Worm (Caenorhabditis elegans) whole organism, young adult: ENCODE results near the gene fbxa-74.

ENCODE experiments used
- B0336.3 ChIP-seq: fragments of 200-800 bp; sonication (Bioruptor generic); IDR thresholded peaks from 2 replicates; pipeline ENCODE4 v1.3.6; 2022; ENCODE audit warnings: missing genetic modification characterization, missing compliant biosample characterization
- F22D6.2 ChIP-seq: sonication (generic microtip); optimal IDR thresholded peaks from 2 replicates; lab custom pipeline; 2016; ENCODE audit warnings: mild to moderate bottlenecking, missing genetic modification characterization, missing compliant biosample characterization
- F23B12.7 ChIP-seq: sonication (generic microtip); optimal IDR thresholded peaks from 2 replicates; lab custom pipeline; 2017; ENCODE audit warnings: missing genetic modification characterization, mild to moderate bottlenecking, missing compliant biosample characterization, antibody characterized with exemption, moderate library complexity; ENCODE audit not compliant: insufficient read depth
- F49E8.2 ChIP-seq: sonication (generic microtip); optimal IDR thresholded peaks from 3 replicates; lab custom pipeline; 2017; ENCODE audit warnings: missing genetic modification characterization, mild to moderate bottlenecking, missing compliant biosample characterization, antibody characterized with exemption, moderate library complexity; ENCODE audit not compliant: insufficient read depth
- F52B5.7 ChIP-seq: sonication (generic microtip); optimal IDR thresholded peaks from 2 replicates; lab custom pipeline; 2016; ENCODE audit warnings: mild to moderate bottlenecking, missing genetic modification characterization, missing compliant biosample characterization
- F57A8.1 ChIP-seq: fragments of 200-800 bp; sonication (Bioruptor generic); optimal IDR thresholded peaks from 2 replicates; lab custom pipeline; 2018; ENCODE audit warnings: mild to moderate bottlenecking, missing genetic modification characterization, moderate library complexity, missing compliant biosample characterization
- K11D2.4 ChIP-seq: fragments of 200-800 bp; sonication (Bioruptor generic); IDR thresholded peaks from 2 replicates; pipeline ENCODE4 v1.3.6; 2022; ENCODE audit warnings: missing genetic modification reagents, missing genetic modification characterization, missing compliant biosample characterization
- K12H6.12 ChIP-seq: fragments of 200-800 bp; sonication (Bioruptor generic); optimal IDR thresholded peaks from 2 replicates; lab custom pipeline; 2018; ENCODE audit warnings: mild to moderate bottlenecking, missing genetic modification characterization, missing compliant biosample characterization
- Y67H2A.10 ChIP-seq: fragments of 200-800 bp; sonication (Bioruptor generic); conservative IDR thresholded peaks from 2 replicates; pipeline ENCODE4 v1.3.6; 2022; ENCODE audit warnings: missing genetic modification reagents, missing genetic modification characterization, missing compliant biosample characterization
- ZK185.1 ChIP-seq: sonication (generic microtip); optimal IDR thresholded peaks from 2 replicates; lab custom pipeline; 2016; ENCODE audit warnings: mild to moderate bottlenecking, missing genetic modification characterization, missing compliant biosample characterization; ENCODE audit not compliant: poor library complexity, severe bottlenecking
- akir-1 ChIP-seq: fragments of 200-800 bp; sonication (Bioruptor generic); optimal IDR thresholded peaks from 2 replicates; lab custom pipeline; 2018; ENCODE audit warnings: mild to moderate bottlenecking, missing genetic modification characterization, moderate library complexity, missing compliant biosample characterization
- attf-5 ChIP-seq: fragments of 200-800 bp; sonication (Bioruptor generic); optimal IDR thresholded peaks from 2 replicates; lab custom pipeline; 2018; ENCODE audit warnings: mild to moderate bottlenecking, missing genetic modification characterization, missing compliant biosample characterization
- attf-6 ChIP-seq: fragments of 200-800 bp; sonication (Bioruptor generic); IDR thresholded peaks from 2 replicates; pipeline ENCODE4 v1.3.6; 2022; ENCODE audit warnings: missing genetic modification reagents, missing genetic modification characterization, missing compliant biosample characterization
- bed-1 ChIP-seq: fragments of 200-800 bp; sonication (Bioruptor generic); IDR thresholded peaks from 2 replicates; pipeline ENCODE4 v1.3.6; 2022; ENCODE audit warnings: missing genetic modification reagents, missing genetic modification characterization, missing compliant biosample characterization
- ccch-3 ChIP-seq: fragments of 200-800 bp; sonication (Bioruptor generic); optimal IDR thresholded peaks from 2 replicates; lab custom pipeline; 2018; ENCODE audit warnings: mild to moderate bottlenecking, missing genetic modification characterization, missing compliant biosample characterization
- cebp-2 ChIP-seq: fragments of 200-800 bp; sonication (Bioruptor generic); IDR thresholded peaks from 2 replicates; pipeline ENCODE4 v1.3.6; 2022; ENCODE audit warnings: missing genetic modification characterization, missing compliant biosample characterization
- ceh-100 ChIP-seq: fragments of 200-800 bp; sonication (Bioruptor generic); IDR thresholded peaks from 2 replicates; pipeline ENCODE4 v1.3.6; 2022; ENCODE audit warnings: missing genetic modification reagents, missing genetic modification characterization, missing compliant biosample characterization
- ceh-27 ChIP-seq: fragments of 200-800 bp; sonication (Bioruptor generic); optimal IDR thresholded peaks from 2 replicates; lab custom pipeline; 2018; ENCODE audit warnings: mild to moderate bottlenecking, missing genetic modification characterization, moderate library complexity, missing compliant biosample characterization
- chd-7 ChIP-seq: sonication (generic microtip); optimal IDR thresholded peaks from 2 replicates; lab custom pipeline; 2016; ENCODE audit warnings: mild to moderate bottlenecking, missing genetic modification characterization, moderate library complexity, missing compliant biosample characterization
- die-1 ChIP-seq: sonication (generic microtip); optimal IDR thresholded peaks from 2 replicates; lab custom pipeline; 2016; ENCODE audit warnings: missing genotype, mild to moderate bottlenecking, missing genetic modification characterization, missing compliant biosample characterization
- dox-1 ChIP-seq: fragments of 200-800 bp; sonication (Bioruptor generic); IDR thresholded peaks from 2 replicates; pipeline ENCODE4 v1.3.6; 2022; ENCODE audit warnings: missing genetic modification reagents, missing genetic modification characterization, missing compliant biosample characterization
- egl-18 ChIP-seq: fragments of 200-800 bp; sonication (Bioruptor generic); IDR thresholded peaks from 2 replicates; pipeline ENCODE4 v1.3.6; 2022; ENCODE audit warnings: missing genetic modification reagents, missing genetic modification characterization, missing compliant biosample characterization
- egl-44 ChIP-seq: fragments of 200-800 bp; sonication (Bioruptor generic); IDR thresholded peaks from 2 replicates; pipeline ENCODE4 v1.3.6; 2022; ENCODE audit warnings: missing genetic modification reagents, missing genetic modification characterization, missing compliant biosample characterization
- egrh-3 ChIP-seq: fragments of 200-800 bp; sonication (Bioruptor generic); IDR thresholded peaks from 2 replicates; pipeline ENCODE4 v1.3.6; 2022; ENCODE audit warnings: missing genetic modification reagents, missing genetic modification characterization, missing compliant biosample characterization
- gei-17 ChIP-seq: fragments of 200-800 bp; sonication (Bioruptor generic); optimal IDR thresholded peaks from 2 replicates; lab custom pipeline; 2018; ENCODE audit warnings: mild to moderate bottlenecking, missing genetic modification characterization, missing compliant biosample characterization
- hmg-20 ChIP-seq: fragments of 200-800 bp; sonication (Bioruptor generic); IDR thresholded peaks from 2 replicates; pipeline ENCODE4 v1.3.6; 2022; ENCODE audit warnings: missing genetic modification reagents, missing genetic modification characterization, missing compliant biosample characterization
- hrde-1 ChIP-seq: sonication (generic microtip); optimal IDR thresholded peaks from 2 replicates; lab custom pipeline; 2016; ENCODE audit warnings: missing genetic modification characterization, mild to moderate bottlenecking, missing compliant biosample characterization, moderate library complexity, missing genotype, missing genetic modification reagents, borderline replicate concordance
- lag-1 ChIP-seq: fragments of 200-800 bp; sonication (Bioruptor generic); IDR thresholded peaks from 2 replicates; pipeline ENCODE4 v1.3.6; 2022; ENCODE audit warnings: missing genetic modification reagents, missing genetic modification characterization, missing compliant biosample characterization
- let-526 ChIP-seq: fragments of 200-800 bp; sonication (Bioruptor generic); IDR thresholded peaks from 2 replicates; pipeline ENCODE4 v1.3.6; 2022; ENCODE audit warnings: missing genetic modification reagents, missing genetic modification characterization, missing compliant biosample characterization
- lin-35 ChIP-seq, 3 experiments: fragments of 150-350 bp in 2 of 3; sonication (generic microtip) in 1 of 3; optimal IDR thresholded peaks; 2 replicates each; lab custom pipeline; 2014 to 2018; ENCODE audit warnings: missing biosample characterization in 3 of 3, missing genetic modification characterization in 3 of 3, missing genetic modification reagents in 3 of 3
- lin-40 ChIP-seq: sonication (generic microtip); optimal IDR thresholded peaks from 2 replicates; lab custom pipeline; 2016; ENCODE audit warnings: missing genetic modification characterization, mild to moderate bottlenecking, missing compliant biosample characterization, missing genotype, missing genetic modification reagents
- madf-10 ChIP-seq: sonication (generic microtip); optimal IDR thresholded peaks from 2 replicates; lab custom pipeline; 2016; ENCODE audit warnings: mild to moderate bottlenecking, missing genetic modification characterization, missing compliant biosample characterization
- madf-3 ChIP-seq: fragments of 200-800 bp; sonication (Bioruptor generic); IDR thresholded peaks from 2 replicates; pipeline ENCODE4 v1.3.6; 2022; ENCODE audit warnings: missing genetic modification reagents, missing genetic modification characterization, missing compliant biosample characterization
- mel-28 ChIP-seq: sonication (generic microtip); optimal IDR thresholded peaks from 2 replicates; lab custom pipeline; 2016; ENCODE audit warnings: borderline replicate concordance, mild to moderate bottlenecking, missing genetic modification characterization, missing compliant biosample characterization
- nfya-2 ChIP-seq: fragments of 200-800 bp; sonication (Bioruptor generic); IDR thresholded peaks from 2 replicates; pipeline ENCODE4 v1.3.6; 2022; ENCODE audit warnings: missing genetic modification reagents, missing genetic modification characterization, missing compliant biosample characterization
- nhr-27 ChIP-seq: fragments of 200-800 bp; sonication (Bioruptor generic); optimal IDR thresholded peaks from 2 replicates; lab custom pipeline; 2018; ENCODE audit warnings: mild to moderate bottlenecking, missing genetic modification characterization, moderate library complexity, missing compliant biosample characterization
- nhr-90 ChIP-seq: sonication (generic microtip); optimal IDR thresholded peaks from 2 replicates; lab custom pipeline; 2016; ENCODE audit warnings: missing genotype, mild to moderate bottlenecking, missing genetic modification characterization, missing compliant biosample characterization
- pbrm-1 ChIP-seq: fragments of 200-800 bp; sonication (Bioruptor generic); IDR thresholded peaks from 2 replicates; pipeline ENCODE4 v1.3.6; 2022; ENCODE audit warnings: missing genetic modification reagents, missing genetic modification characterization, missing compliant biosample characterization
- pha-4 ChIP-seq: fragments of 150-350 bp; sonication (generic microtip); optimal IDR thresholded peaks from 2 replicates; lab custom pipeline; 2014; ENCODE audit warnings: missing biosample characterization, missing genetic modification reagents, missing genetic modification characterization
- rpc-1 ChIP-seq, 2 experiments: fragments of 150-350 bp in 1 of 2; sonication (generic microtip) in 1 of 2; optimal IDR thresholded peaks; 2 replicates each; lab custom pipeline; 2014 to 2018; ENCODE audit warnings: missing biosample characterization in 1 of 2, missing genetic modification characterization in 1 of 2, missing genetic modification reagents in 1 of 2, missing genotype in 1 of 2
- snpc-3.4 ChIP-seq: sonication (generic microtip); optimal IDR thresholded peaks from 2 replicates; lab custom pipeline; 2017; ENCODE audit warnings: missing genetic modification characterization, mild to moderate bottlenecking, missing compliant biosample characterization, antibody characterized with exemption, moderate library complexity, missing genotype, missing genetic modification reagents
- snpc-4 ChIP-seq, 5 experiments: fragments of 150-350 bp in 1 of 5; sonication (generic microtip) in 4 of 5; optimal IDR thresholded peaks; 2 replicates each; lab custom pipeline; 2014 to 2018; ENCODE audit warnings: missing genetic modification characterization in 5 of 5, missing biosample characterization in 3 of 5, antibody characterized with exemption in 2 of 5, mild to moderate bottlenecking in 2 of 5, missing compliant biosample characterization in 2 of 5, missing genotype in 2 of 5, moderate library complexity in 2 of 5, missing genetic modification reagents in 1 of 5
- tbx-9 ChIP-seq: sonication (generic microtip); optimal IDR thresholded peaks from 2 replicates; lab custom pipeline; 2016; ENCODE audit warnings: borderline replicate concordance, missing genetic modification characterization, inconsistent platforms, missing compliant biosample characterization
- xnd-1 ChIP-seq: sonication (generic microtip); optimal IDR thresholded peaks from 2 replicates; lab custom pipeline; 2016; ENCODE audit warnings: missing genotype, missing genetic modification reagents, missing genetic modification characterization, missing compliant biosample characterization
- ztf-25 ChIP-seq: fragments of 200-800 bp; sonication (Bioruptor generic); IDR thresholded peaks from 2 replicates; pipeline ENCODE4 v1.3.6; 2022; ENCODE audit warnings: missing genetic modification reagents, missing genetic modification characterization, missing compliant biosample characterization
- ztf-26 ChIP-seq: sonication (generic microtip); optimal IDR thresholded peaks from 2 replicates; lab custom pipeline; 2017; ENCODE audit warnings: missing genetic modification characterization, missing compliant biosample characterization
- ztf-3 ChIP-seq: fragments of 200-800 bp; sonication (Bioruptor generic); optimal IDR thresholded peaks from 2 replicates; lab custom pipeline; 2018; ENCODE audit warnings: mild to moderate bottlenecking, missing genetic modification characterization, missing compliant biosample characterization

The fbxa-74 gene

DNA sequence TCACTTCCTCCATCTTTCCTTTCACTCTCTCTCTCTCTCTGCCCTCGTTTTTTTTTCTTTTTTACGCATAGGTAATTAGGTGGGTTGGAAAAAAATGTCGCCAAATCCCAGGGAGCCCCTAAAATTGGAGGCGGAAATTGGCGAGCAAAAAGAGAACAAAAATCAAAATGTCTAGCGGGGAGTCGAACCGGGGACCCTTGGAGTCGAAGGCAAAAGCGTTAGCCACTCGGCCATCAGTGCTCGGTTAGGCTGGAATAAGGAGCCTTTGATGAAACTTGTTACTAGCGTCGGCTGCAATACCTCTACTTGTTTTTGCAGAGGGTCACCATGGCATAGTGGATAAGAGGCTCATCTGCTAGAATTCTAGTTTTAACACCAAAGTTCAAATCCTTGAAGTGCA lies 44.3 kb upstream of the fbxa-74 start (continued):
- TF ChIP-seq lin-35 (GFP tag; optimal IDR thresholded peaks at IDR 0.05; lab: Kevin White, UChicago) = no peak
- no peak for TF ChIP-seq tbx-9 (tag; lab: Kevin White, UChicago)
- no peak for TF ChIP-seq ccch-3 (GFP tag; lab: Kevin White, UChicago)
- TF ChIP-seq nfya-2 (GFP tag; lab: Robert Waterston, UW) = no peak
- TF ChIP-seq ztf-25 (GFP tag; lab: Robert Waterston, UW) = no peak
- no peak for TF ChIP-seq bed-1 (GFP tag; lab: Robert Waterston, UW)
- TF ChIP-seq cebp-2 (GFP tag; lab: Robert Waterston, UW) = no peak
- TF ChIP-seq hrde-1 (tag; lab: Kevin White, UChicago) = no peak
- TF ChIP-seq let-526 (GFP tag; lab: Robert Waterston, UW) = no peak
- no peak for TF ChIP-seq ZK185.1 (tag; lab: Kevin White, UChicago)
- TF ChIP-seq ceh-100 (GFP tag; lab: Robert Waterston, UW) = no peak
- no peak for TF ChIP-seq attf-6 (GFP tag; lab: Robert Waterston, UW)
- TF ChIP-seq rpc-1 (optimal IDR thresholded peaks at IDR 0.05; lab: Kevin White, UChicago) = peak; percentile 60
- peak; percentile 78 for TF ChIP-seq rpc-1 (tag; optimal IDR thresholded peaks at IDR 0.05; lab: Kevin White, UChicago)
- peak; percentile 20 for TF ChIP-seq F57A8.1 (GFP tag; lab: Kevin White, UChicago)
- TF ChIP-seq F49E8.2 = no peak
- TF ChIP-seq K11D2.4 (GFP tag; lab: Robert Waterston, UW) = peak; percentile 16; the same call in 1 of the 2 replicates
- no peak for TF ChIP-seq ztf-3 (GFP tag; lab: Kevin White, UChicago)
- no peak for TF ChIP-seq xnd-1 (tag; lab: Kevin White, UChicago)
- no peak for TF ChIP-seq egrh-3 (GFP tag; lab: Robert Waterston, UW)
- no peak for TF ChIP-seq mel-28 (tag; lab: Kevin White, UChicago)
- TF ChIP-seq snpc-4 (GFP tag; optimal IDR thresholded peaks at IDR 0.05; lab: Kevin White, UChicago) = no peak
- TF ChIP-seq snpc-4 (tag; optimal IDR thresholded peaks at IDR 0.05; lab: Kevin White, UChicago) = no peak
- no peak for TF ChIP-seq egl-44 (GFP tag; lab: Robert Waterston, UW)
- TF ChIP-seq F52B5.7 (tag; lab: Kevin White, UChicago) = no peak
- TF ChIP-seq egl-18 (GFP tag; lab: Robert Waterston, UW) = no peak
- no peak for TF ChIP-seq nhr-27 (tag; lab: Kevin White, UChicago)
- TF ChIP-seq lag-1 (GFP tag; lab: Robert Waterston, UW) = no peak
- no peak for TF ChIP-seq F22D6.2 (tag; lab: Kevin White, UChicago)
- no peak for TF ChIP-seq B0336.3 (GFP tag; lab: Robert Waterston, UW)
- no peak for TF ChIP-seq ztf-26 (tag; lab: Kevin White, UChicago)
- TF ChIP-seq attf-5 (GFP tag; lab: Kevin White, UChicago) = no peak
- TF ChIP-seq gei-17 (GFP tag; lab: Kevin White, UChicago) = no peak
- TF ChIP-seq chd-7 = peak; percentile 22
- no peak for TF ChIP-seq Y67H2A.10 (GFP tag; lab: Robert Waterston, UW)
- peak; percentile 31; the same call in 1 of the 2 replicates for TF ChIP-seq dox-1 (GFP tag; lab: Robert Waterston, UW)
- peak; percentile 54 for TF ChIP-seq die-1 (tag; lab: Kevin White, UChicago)
- no peak for TF ChIP-seq pha-4 (tag; lab: Kevin White, UChicago)
- no peak for TF ChIP-seq K12H6.12 (tag; lab: Kevin White, UChicago)
- no peak for TF ChIP-seq madf-10 (tag; lab: Kevin White, UChicago)
- TF ChIP-seq snpc-3.4 (tag; lab: Kevin White, UChicago) = peak; percentile 4
- TF ChIP-seq F23B12.7 = no peak
- TF ChIP-seq madf-3 (GFP tag; lab: Robert Waterston, UW) = no peak
- no peak for TF ChIP-seq lin-40 (tag; lab: Kevin White, UChicago)
- no peak for TF ChIP-seq akir-1
- peak; percentile 48 for TF ChIP-seq pbrm-1 (GFP tag; lab: Robert Waterston, UW)
- TF ChIP-seq ceh-27 (GFP tag; lab: Kevin White, UChicago) = no peak
- TF ChIP-seq hmg-20 (GFP tag; lab: Robert Waterston, UW) = no peak
- TF ChIP-seq nhr-90 (tag; lab: Kevin White, UChicago) = peak; percentile 48
